Fruit fly (Drosophila melanogaster) whole organism, embryonic: Measurements from ENCODE around the gene SLC22A.
A peak's percentile ranks its signal among the peaks of the same experiment; 100 is the strongest.

Experiments used
- Atf3 ChIP-seq: fragments of 200-800 bp; sonication (Bioruptor generic); optimal IDR thresholded peaks from 3 replicates; lab custom pipeline; 2016; ENCODE audit warnings: missing biosample characterization, missing genetic modification characterization
- CG10431 ChIP-seq: fragments of 200-800 bp; sonication (Bioruptor generic); optimal IDR thresholded peaks from 3 replicates; lab custom pipeline; 2018; ENCODE audit warnings: missing biosample characterization, mild to moderate bottlenecking, missing genetic modification characterization
- CG11085 ChIP-seq: fragments of 200-800 bp; sonication (Bioruptor generic); IDR thresholded peaks from 2 replicates; pipeline ENCODE4 v1.3.6; 2022; ENCODE audit warnings: missing biosample characterization, missing genetic modification characterization
- CG14441 ChIP-seq: fragments of 200-800 bp; sonication (Bioruptor generic); IDR thresholded peaks from 2 replicates; pipeline ENCODE4 v1.3.6; 2022; ENCODE audit warnings: missing biosample characterization, missing genetic modification characterization
- CG14667 ChIP-seq: fragments of 200-800 bp; sonication (Bioruptor generic); IDR thresholded peaks from 2 replicates; pipeline ENCODE4 v1.3.6; 2022; ENCODE audit warnings: missing biosample characterization, missing genetic modification characterization
- CG17385 ChIP-seq: fragments of 200-800 bp; sonication (Bioruptor generic); optimal IDR thresholded peaks from 3 replicates; lab custom pipeline; 2018; ENCODE audit warnings: missing biosample characterization, mild to moderate bottlenecking, missing genetic modification characterization
- CG17568 ChIP-seq: fragments of 200-800 bp; sonication (Bioruptor generic); optimal IDR thresholded peaks from 2 replicates; lab custom pipeline; 2018; ENCODE audit warnings: missing biosample characterization, mild to moderate bottlenecking, missing genetic modification characterization, moderate library complexity
- CG18619 ChIP-seq: fragments of 200-800 bp; sonication (Bioruptor generic); optimal IDR thresholded peaks from 3 replicates; lab custom pipeline; 2017; ENCODE audit warnings: missing biosample characterization, mild to moderate bottlenecking, missing genetic modification characterization
- CG2116 ChIP-seq: fragments of 200-800 bp; sonication (Bioruptor generic); optimal IDR thresholded peaks from 3 replicates; lab custom pipeline; 2018; ENCODE audit warnings: missing biosample characterization, mild to moderate bottlenecking, missing genetic modification characterization
- CG2199 ChIP-seq: fragments of 200-800 bp; sonication (Bioruptor generic); IDR thresholded peaks from 3 replicates; pipeline ENCODE4 v1.3.6; 2022; ENCODE audit warnings: missing biosample characterization, missing genetic modification characterization
- CG31365 ChIP-seq: fragments of 200-800 bp; sonication (Bioruptor generic); optimal IDR thresholded peaks from 2 replicates; lab custom pipeline; 2018; ENCODE audit warnings: missing biosample characterization, mild to moderate bottlenecking, missing genetic modification characterization
- CG4424 ChIP-seq: fragments of 200-800 bp; sonication (Bioruptor generic); optimal IDR thresholded peaks from 3 replicates; lab custom pipeline; 2016; ENCODE audit warnings: missing biosample characterization, missing genetic modification characterization
- CG7839 ChIP-seq: fragments of 200-800 bp; sonication (Bioruptor generic); optimal IDR thresholded peaks from 3 replicates; lab custom pipeline; 2018; ENCODE audit warnings: missing biosample characterization, mild to moderate bottlenecking, missing genetic modification characterization, moderate library complexity
- CG7928 ChIP-seq: fragments of 200-800 bp; sonication (Bioruptor generic); optimal IDR thresholded peaks from 2 replicates; lab custom pipeline; 2017; ENCODE audit warnings: missing biosample characterization, mild to moderate bottlenecking, missing genetic modification characterization
- CG8388 ChIP-seq: fragments of 200-800 bp; sonication (Bioruptor generic); optimal IDR thresholded peaks from 2 replicates; lab custom pipeline; 2019; ENCODE audit warnings: missing biosample characterization, mild to moderate bottlenecking, missing genetic modification characterization, moderate library complexity
- CG8944 ChIP-seq: fragments of 200-800 bp; sonication (Bioruptor generic); optimal IDR thresholded peaks from 3 replicates; lab custom pipeline; 2016; ENCODE audit warnings: missing biosample characterization, missing genetic modification characterization
- CG9609 ChIP-seq: fragments of 200-800 bp; sonication (Bioruptor generic); optimal IDR thresholded peaks from 3 replicates; lab custom pipeline; 2016; ENCODE audit warnings: missing biosample characterization, missing genetic modification characterization
- CHES-1-like ChIP-seq: fragments of 200-800 bp; sonication (Bioruptor generic); optimal IDR thresholded peaks from 2 replicates; lab custom pipeline; 2016; ENCODE audit warnings: missing biosample characterization, missing genetic modification characterization
- Dbx ChIP-seq: fragments of 200-800 bp; sonication (Bioruptor generic); IDR thresholded peaks from 3 replicates; pipeline ENCODE4 v1.3.6; 2022; ENCODE audit warnings: missing biosample characterization, missing genetic modification characterization
- Dip3 ChIP-seq: fragments of 200-800 bp; sonication (Bioruptor generic); optimal IDR thresholded peaks from 3 replicates; lab custom pipeline; 2016; ENCODE audit warnings: missing biosample characterization, missing genetic modification characterization
- Elba2 ChIP-seq: fragments of 200-800 bp; sonication (Bioruptor generic); optimal IDR thresholded peaks from 3 replicates; lab custom pipeline; 2016; ENCODE audit warnings: missing biosample characterization, missing genetic modification characterization
- Fer1 ChIP-seq: fragments of 200-800 bp; sonication (Bioruptor generic); optimal IDR thresholded peaks from 2 replicates; lab custom pipeline; 2017; ENCODE audit warnings: missing biosample characterization, mild to moderate bottlenecking, missing genetic modification characterization
- Gug ChIP-seq: fragments of 200-800 bp; sonication (Bioruptor generic); IDR thresholded peaks from 4 replicates; pipeline ENCODE4 v1.3.6; 2022; ENCODE audit warnings: missing biosample characterization, missing genetic modification characterization
- Hmx ChIP-seq: fragments of 200-800 bp; sonication (Bioruptor generic); optimal IDR thresholded peaks from 2 replicates; lab custom pipeline; 2016; ENCODE audit warnings: missing biosample characterization, missing genetic modification characterization
- Hr3 ChIP-seq: fragments of 200-800 bp; sonication (Bioruptor generic); optimal IDR thresholded peaks from 3 replicates; lab custom pipeline; 2016; ENCODE audit warnings: missing biosample characterization, missing genetic modification characterization
- Kr ChIP-seq: fragments of 200-800 bp; sonication (Bioruptor generic); optimal IDR thresholded peaks from 2 replicates; lab custom pipeline; 2017; ENCODE audit warnings: missing biosample characterization, mild to moderate bottlenecking, missing genetic modification characterization
- Neu2 ChIP-seq: fragments of 200-800 bp; sonication (Bioruptor generic); optimal IDR thresholded peaks from 3 replicates; lab custom pipeline; 2016; ENCODE audit warnings: missing biosample characterization, missing genetic modification characterization, borderline replicate concordance
- Ptx1 ChIP-seq: fragments of 200-800 bp; sonication (Bioruptor generic); IDR thresholded peaks from 2 replicates; pipeline ENCODE4 v1.3.6; 2022; ENCODE audit warnings: missing biosample characterization, missing genetic modification characterization
- Six4 ChIP-seq: fragments of 200-800 bp; sonication (Bioruptor generic); optimal IDR thresholded peaks from 2 replicates; lab custom pipeline; 2016; ENCODE audit warnings: missing biosample characterization, missing genetic modification characterization
- Vsx1 ChIP-seq: fragments of 200-800 bp; sonication (Bioruptor generic); optimal IDR thresholded peaks from 2 replicates; lab custom pipeline; 2017; ENCODE audit warnings: missing biosample characterization, mild to moderate bottlenecking, missing genetic modification characterization, missing genetic modification reagents
- YL-1 ChIP-seq: fragments of 200-800 bp; sonication (Bioruptor generic); optimal IDR thresholded peaks from 3 replicates; lab custom pipeline; 2017; ENCODE audit warnings: missing biosample characterization, mild to moderate bottlenecking, missing genetic modification characterization
- ap ChIP-seq: fragments of 200-800 bp; sonication (Bioruptor generic); IDR thresholded peaks from 2 replicates; pipeline ENCODE4 v1.3.6; 2022; ENCODE audit warnings: missing biosample characterization, missing genetic modification characterization
- chif ChIP-seq, 2 experiments: fragments of 200-800 bp; sonication (Bioruptor generic); optimal IDR thresholded peaks; 3 replicates each; lab custom pipeline; 2016; ENCODE audit warnings: missing biosample characterization in 2 of 2, missing genetic modification characterization in 2 of 2
- chinmo ChIP-seq: fragments of 200-800 bp; sonication (Bioruptor generic); IDR thresholded peaks from 4 replicates; pipeline ENCODE4 v1.3.6; 2022; ENCODE audit warnings: missing biosample characterization, missing genetic modification characterization; ENCODE audit not compliant: partially characterized antibody
- cwo ChIP-seq: fragments of 200-800 bp; sonication (Bioruptor generic); optimal IDR thresholded peaks from 3 replicates; lab custom pipeline; 2017; ENCODE audit warnings: missing biosample characterization, missing genetic modification characterization, mild to moderate bottlenecking, moderate library complexity, missing genetic modification reagents
- dati ChIP-seq: fragments of 200-800 bp; sonication (Bioruptor generic); IDR thresholded peaks from 2 replicates; pipeline ENCODE4 v1.3.6; 2022; ENCODE audit warnings: missing biosample characterization, missing genetic modification characterization
- emc ChIP-seq: fragments of 200-800 bp; sonication (Bioruptor generic); optimal IDR thresholded peaks from 2 replicates; lab custom pipeline; 2016; ENCODE audit warnings: missing biosample characterization, missing genetic modification characterization
- eyg ChIP-seq: fragments of 200-800 bp; sonication (Bioruptor generic); optimal IDR thresholded peaks from 3 replicates; lab custom pipeline; 2016; ENCODE audit warnings: missing biosample characterization, missing genetic modification characterization
- hth ChIP-seq: fragments of >200 bp; optimal IDR thresholded peaks from 2 replicates; lab custom pipeline; 2017; ENCODE audit warnings: inconsistent platforms
- kah ChIP-seq: fragments of 200-800 bp; sonication (Bioruptor generic); optimal IDR thresholded peaks from 2 replicates; lab custom pipeline; 2018; ENCODE audit warnings: missing biosample characterization, mild to moderate bottlenecking, missing genetic modification characterization
- klu ChIP-seq: fragments of 200-800 bp; sonication (Bioruptor generic); IDR thresholded peaks from 2 replicates; pipeline ENCODE4 v1.3.6; 2022; ENCODE audit warnings: missing biosample characterization, missing genetic modification characterization
- lola ChIP-seq, 3 experiments: fragments of >200 bp in 2 of 3; fragments of 200-800 bp in 1 of 3; sonication (Bioruptor generic) in 1 of 3; optimal IDR thresholded peaks; 2 replicates each; lab custom pipeline; 2017 to 2019; ENCODE audit warnings: missing biosample characterization in 3 of 3, missing genetic modification characterization in 3 of 3, mild to moderate bottlenecking in 1 of 3, moderate library complexity in 1 of 3
- mirr ChIP-seq: fragments of 200-800 bp; sonication (Bioruptor generic); optimal IDR thresholded peaks from 3 replicates; lab custom pipeline; 2018; ENCODE audit warnings: missing biosample characterization, mild to moderate bottlenecking, missing genetic modification characterization
- pb ChIP-seq: fragments of 200-800 bp; sonication (Bioruptor generic); optimal IDR thresholded peaks from 3 replicates; lab custom pipeline; 2016; ENCODE audit warnings: missing biosample characterization, missing genetic modification characterization
- pita ChIP-seq: fragments of 200-800 bp; sonication (Bioruptor generic); optimal IDR thresholded peaks from 2 replicates; lab custom pipeline; 2017; ENCODE audit warnings: missing biosample characterization, mild to moderate bottlenecking, missing genetic modification characterization
- seq ChIP-seq: fragments of 200-800 bp; sonication (Bioruptor generic); IDR thresholded peaks from 2 replicates; pipeline ENCODE4 v1.3.6; 2022; ENCODE audit warnings: missing biosample characterization, missing genetic modification characterization
- slp2 ChIP-seq: fragments of 200-800 bp; sonication (Bioruptor generic); optimal IDR thresholded peaks from 2 replicates; lab custom pipeline; 2016; ENCODE audit warnings: missing biosample characterization, missing genetic modification characterization
- ssp ChIP-seq: fragments of 200-800 bp; sonication (Bioruptor generic); IDR thresholded peaks from 2 replicates; pipeline ENCODE4 v1.3.6; 2022; ENCODE audit warnings: missing biosample characterization, missing genetic modification characterization
- zf30C ChIP-seq: fragments of 200-800 bp; sonication (Bioruptor generic); optimal IDR thresholded peaks from 3 replicates; lab custom pipeline; 2018; ENCODE audit warnings: missing biosample characterization, mild to moderate bottlenecking, missing genetic modification characterization

SLC22A gene

DNA sequence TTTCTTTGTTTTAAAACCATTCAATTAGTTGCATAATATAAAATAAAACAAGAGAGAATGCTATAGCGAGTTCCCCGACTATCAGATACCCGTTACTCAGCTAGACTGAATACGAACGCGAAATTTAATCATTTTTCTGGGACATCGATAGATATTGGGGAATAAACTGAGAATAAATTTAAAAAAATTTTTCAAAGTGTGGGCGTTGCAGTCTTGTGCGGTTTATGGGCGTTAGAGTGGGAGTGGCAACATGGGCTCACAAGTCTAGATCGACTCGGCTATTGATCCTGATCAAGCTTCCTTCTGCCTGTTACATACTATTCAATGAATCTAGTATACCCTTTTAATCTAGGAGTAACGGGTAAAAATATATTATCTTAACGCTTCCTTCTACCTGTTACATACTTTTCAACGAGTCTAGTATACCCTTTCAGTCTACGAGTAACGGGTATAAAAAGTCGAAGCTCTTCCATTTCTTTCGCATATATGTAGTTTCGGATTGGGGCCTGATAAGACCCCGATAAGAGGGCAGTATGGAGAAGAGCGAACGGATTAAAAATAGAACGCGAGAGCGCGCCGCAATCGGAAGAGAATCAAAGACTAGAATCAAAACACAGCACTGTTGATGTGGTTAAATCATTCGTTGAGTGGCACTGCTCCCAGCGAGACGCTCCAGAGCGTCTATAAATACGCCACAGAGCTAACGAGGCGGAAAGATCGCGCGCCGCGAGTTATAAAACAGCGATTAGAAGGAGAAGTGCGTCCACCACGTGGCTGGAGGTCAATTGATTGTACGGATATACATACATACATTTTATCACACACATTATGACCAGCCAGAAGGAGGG is 20.2 kb downstream of the SLC22A start, which contains the start of gene CG7458 (continued):
- TF ChIP-seq CG7928 (GFP tag; lab: Kevin White, UChicago) (no peak), CG8944 (peak; percentile 50), mirr (GFP tag; lab: Kevin White, UChicago) (peak; percentile 73), emc (GFP tag; lab: Kevin White, UChicago) (peak; percentile 34), seq (GFP tag; lab: Robert Waterston, UW) (peak; percentile 28; the same call in 1 of the 2 replicates), CG17385 (GFP tag; lab: Kevin White, UChicago) (peak; percentile 29), CG14441 (GFP tag; lab: Robert Waterston, UW) (peak; percentile 46; the same call in 1 of the 2 replicates), pb (GFP tag; lab: Kevin White, UChicago) (peak; percentile 21), Neu2 (GFP tag; lab: Kevin White, UChicago) (no peak), CG2116 (GFP tag; lab: Kevin White, UChicago) (no peak), Six4 (GFP tag; lab: Kevin White, UChicago) (peak; percentile 29), chif (GFP tag; optimal IDR thresholded peaks at IDR 0.05; lab: Kevin White, UChicago) (peak; percentile 31 to 49), CG31365 (tag; lab: Kevin White, UChicago) (peak; percentile 2), Atf3 (peak; percentile 32), Dbx (GFP tag; lab: Robert Waterston, UW) (0 out of 3 replicates have a peak, but pooled peaks have one; percentile 25), cwo (GFP tag; lab: Kevin White, UChicago) (peak; percentile 22), Hmx (GFP tag; lab: Kevin White, UChicago) (peak; percentile 55), YL-1 (GFP tag; lab: Kevin White, UChicago) (no peak), CG9609 (GFP tag; lab: Kevin White, UChicago) (peak; percentile 47), hth (no peak), pita (GFP tag; lab: Kevin White, UChicago) (no peak), CG10431 (GFP tag; lab: Kevin White, UChicago) (no peak), CG18619 (peak; percentile 49), lola (GFP tag; optimal IDR thresholded peaks at IDR 0.05; lab: Kevin White, UChicago) (peak in 1 of 3 experiments; percentile 41), Hr3 (peak; percentile 46), chinmo (GFP tag; lab: Robert Waterston, UW) (peak; percentile 67; the same call in 2 of the 4 replicates), Dip3 (GFP tag; lab: Kevin White, UChicago) (peak; percentile 45), CG7839 (peak; percentile 69), eyg (peak; percentile 5), Fer1 (GFP tag; lab: Kevin White, UChicago) (peak; percentile 50), slp2 (GFP tag; lab: Kevin White, UChicago) (peak; percentile 49), zf30C (GFP tag; lab: Kevin White, UChicago) (no peak), Ptx1 (GFP tag; lab: Robert Waterston, UW) (peak; percentile 56), ssp (GFP tag; lab: Robert Waterston, UW) (peak; percentile 34; the same call in 1 of the 2 replicates), CG11085 (GFP tag; lab: Robert Waterston, UW) (peak; percentile 16; the same call in 1 of the 2 replicates), CG8388 (GFP tag; lab: Kevin White, UChicago) (peak; percentile 31), dati (GFP tag; lab: Robert Waterston, UW) (no peak), Elba2 (GFP tag; lab: Kevin White, UChicago) (no peak), ap (GFP tag; lab: Robert Waterston, UW) (no peak), kah (GFP tag; lab: Kevin White, UChicago) (peak; percentile 28), CG17568 (GFP tag; lab: Kevin White, UChicago) (no peak), CG4424 (peak; percentile 62), CHES-1-like (peak; percentile 59), Vsx1 (GFP tag; lab: Kevin White, UChicago) (peak; percentile 22), Kr (no peak), CG2199 (GFP tag; lab: Robert Waterston, UW) (no peak), klu (GFP tag; lab: Robert Waterston, UW) (no peak), Gug (GFP tag; lab: Robert Waterston, UW) (peak; percentile 21; the same call in 1 of the 4 replicates), CG14667 (GFP tag; lab: Robert Waterston, UW) (no peak)
